Fruit fly (Drosophila melanogaster) whole organism, embryonic: Measurements from ENCODE around the gene CG9782.

Source experiments
- CG15514 ChIP-seq: fragments of 200-800 bp; sonication (Bioruptor generic); optimal IDR thresholded peaks from 3 replicates; lab custom pipeline; 2017; ENCODE audit warnings: missing biosample characterization, missing genetic modification characterization, mild to moderate bottlenecking, moderate library complexity, missing genetic modification reagents
- CG18599 ChIP-seq: fragments of 200-800 bp; sonication (Bioruptor generic); optimal IDR thresholded peaks from 3 replicates; lab custom pipeline; 2017; ENCODE audit warnings: missing biosample characterization, missing genetic modification characterization, mild to moderate bottlenecking, moderate library complexity, missing genetic modification reagents
- CG30403 ChIP-seq: fragments of 200-800 bp; sonication (Bioruptor generic); optimal IDR thresholded peaks from 3 replicates; lab custom pipeline; 2016; ENCODE audit warnings: missing biosample characterization, missing genetic modification characterization
- CTCF ChIP-seq: fragments of 200-800 bp; sonication (Bioruptor generic); optimal IDR thresholded peaks from 2 replicates; lab custom pipeline; 2017; ENCODE audit warnings: missing biosample characterization, mild to moderate bottlenecking, missing genetic modification characterization, moderate library complexity
- Hr39 ChIP-seq: fragments of >200 bp; optimal IDR thresholded peaks from 2 replicates; lab custom pipeline; 2017
- dmrt99B ChIP-seq: fragments of 200-800 bp; sonication (Bioruptor generic); optimal IDR thresholded peaks from 2 replicates; lab custom pipeline; 2018; ENCODE audit warnings: missing biosample characterization, mild to moderate bottlenecking, missing genetic modification characterization, moderate library complexity
- pzg ChIP-seq: fragments of 200-800 bp; sonication (Bioruptor generic); optimal IDR thresholded peaks from 3 replicates; lab custom pipeline; 2018; ENCODE audit warnings: missing biosample characterization, mild to moderate bottlenecking, missing genetic modification characterization, moderate library complexity
- vvl ChIP-seq: fragments of 200-800 bp; sonication (Bioruptor generic); IDR thresholded peaks from 2 replicates; pipeline ENCODE4 v1.3.6; 2022; ENCODE audit warnings: missing biosample characterization, missing genetic modification characterization

- TF ChIP-seq CTCF (GFP tag; lab: Kevin White, UChicago) (no peak), vvl (GFP tag; lab: Robert Waterston, UW) (no peak; the same call in 1 of the 2 replicates), CG30403 (GFP tag; lab: Kevin White, UChicago) (no peak), CG18599 (GFP tag; lab: Kevin White, UChicago) (no peak), dmrt99B (tag; lab: Kevin White, UChicago) (no peak), Hr39 (lab: Kevin White, UChicago) (no peak), CG15514 (GFP tag; lab: Kevin White, UChicago) (no peak), pzg (no peak)
These were observed 2.1 kb upstream of the CG9782 start for dm6 chrX:16623524-16623923.
